Fruit fly (Drosophila melanogaster) S2 (cell line): ENCODE measurements around the gene papi.

Experiments
- CG8478 ChIP-seq: fragments of >200 bp; optimal IDR thresholded peaks from 2 replicates; lab custom pipeline; 2018
- CTCF ChIP-seq, 2 experiments: fragments of >200 bp; optimal IDR thresholded peaks; 2 replicates each; lab custom pipeline; 2018

dm6 chr2L:2206066-2206465 lies 14.5 kb upstream of the papi start, which contains the start of gene CG31668:
- TF ChIP-seq CG8478 (lab: Kevin White, UChicago): no peak
- no peak for TF ChIP-seq CTCF (optimal IDR thresholded peaks at IDR 0.05; lab: Kevin White, UChicago)
